Worm (Caenorhabditis elegans) whole organism, mixed stage, embryonic: ENCODE data around the gene swd-2.2.

Experiments
- mab-5 ChIP-seq: fragments of 150-350 bp; optimal IDR thresholded peaks from 2 replicates; lab custom pipeline; 2014; ENCODE audit warnings: missing biosample characterization, missing genetic modification characterization
- nhr-28 ChIP-seq: fragments of 150-350 bp; optimal IDR thresholded peaks from 2 replicates; lab custom pipeline; 2014; ENCODE audit warnings: missing biosample characterization, missing genetic modification characterization
- snpc-4 ChIP-seq: fragments of 150-350 bp; optimal IDR thresholded peaks from 2 replicates; lab custom pipeline; 2014; ENCODE audit warnings: missing biosample characterization, missing genetic modification characterization
- sptf-1 ChIP-seq: sonication (generic microtip); optimal IDR thresholded peaks from 2 replicates; lab custom pipeline; 2017; ENCODE audit warnings: mild to moderate bottlenecking, missing genetic modification characterization, moderate library complexity, missing compliant biosample characterization
- tbx-8 ChIP-seq: fragments of 200-800 bp; sonication (Bioruptor generic); optimal IDR thresholded peaks from 2 replicates; lab custom pipeline; 2018; ENCODE audit warnings: mild to moderate bottlenecking, missing genetic modification characterization, moderate library complexity, missing compliant biosample characterization
- unc-62 ChIP-seq: fragments of 150-350 bp; optimal IDR thresholded peaks from 2 replicates; lab custom pipeline; 2014; ENCODE audit warnings: missing biosample characterization, missing genetic modification reagents, missing genetic modification characterization

ce11 chrIV:7728402-7728963 is 45.7 kb upstream of the swd-2.2 start, which contains the start of gene sucg-1:
- TF ChIP-seq tbx-8 (GFP tag; lab: Kevin White, UChicago) (no peak), unc-62 (GFP tag; lab: Kevin White, UChicago) (no peak), nhr-28 (tag; lab: Kevin White, UChicago) (no peak), sptf-1 (tag; lab: Kevin White, UChicago) (no peak), mab-5 (tag; lab: Kevin White, UChicago) (no peak), snpc-4 (tag; lab: Kevin White, UChicago) (no peak)
